Worm (Caenorhabditis elegans) whole organism, young adult: ENCODE measurements around the gene W02F12.2.

ENCODE experiments used
- F57A8.1 ChIP-seq: fragments of 200-800 bp; sonication (Bioruptor generic); optimal IDR thresholded peaks from 2 replicates; lab custom pipeline; 2018; ENCODE audit warnings: mild to moderate bottlenecking, missing genetic modification characterization, moderate library complexity, missing compliant biosample characterization
- hlh-12 ChIP-seq: sonication (generic microtip); optimal IDR thresholded peaks from 2 replicates; lab custom pipeline; 2016; ENCODE audit warnings: missing genetic modification characterization, missing compliant biosample characterization
- let-607 ChIP-seq, 2 experiments: fragments of 200-800 bp in 1 of 2; sonication (Bioruptor generic) in 1 of 2; sonication (generic microtip) in 1 of 2; optimal IDR thresholded peaks; 2 replicates each; lab custom pipeline; 2016 to 2018; ENCODE audit warnings: mild to moderate bottlenecking in 2 of 2, missing compliant biosample characterization in 2 of 2, missing genetic modification characterization in 2 of 2, moderate library complexity in 2 of 2, missing genotype in 1 of 2
- lir-1 ChIP-seq: fragments of 200-800 bp; sonication (Bioruptor generic); conservative IDR thresholded peaks from 2 replicates; pipeline ENCODE4 v1.3.6; 2022; ENCODE audit warnings: missing genetic modification reagents, missing genetic modification characterization, missing compliant biosample characterization
- lsl-1 ChIP-seq: fragments of 200-800 bp; sonication (Bioruptor generic); optimal IDR thresholded peaks from 2 replicates; lab custom pipeline; 2018; ENCODE audit warnings: mild to moderate bottlenecking, missing genetic modification characterization, moderate library complexity, missing compliant biosample characterization

DNA sequence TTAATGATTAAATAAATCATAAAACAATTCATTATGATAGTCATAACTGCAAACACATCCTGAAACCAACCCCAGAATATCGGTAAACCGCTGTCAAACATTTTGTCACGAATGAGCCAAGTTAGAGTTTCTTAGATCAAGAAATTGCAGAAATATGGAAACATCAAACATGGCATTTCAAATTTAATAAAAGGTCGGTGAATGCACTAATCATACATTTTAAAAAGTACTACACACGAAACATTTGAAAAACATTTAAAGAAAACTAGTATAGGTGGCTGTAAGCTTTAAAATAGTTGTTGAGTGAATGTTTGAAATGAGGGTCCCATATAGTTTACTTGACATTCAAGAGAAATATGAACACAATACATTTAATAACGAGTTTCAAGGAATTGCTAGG is 28.7 kb downstream of the W02F12.2 start, which contains the start of gene str-180:
- TF ChIP-seq lir-1 (no peak), F57A8.1 (GFP tag; lab: Kevin White, UChicago) (no peak), lsl-1 (GFP tag; lab: Kevin White, UChicago) (no peak), hlh-12 (tag; lab: Kevin White, UChicago) (no peak), let-607 (tag; optimal IDR thresholded peaks at IDR 0.05; lab: Kevin White, UChicago) (no peak)
